Fruit fly (Drosophila melanogaster) whole organism, prepupa: ENCODE results near the gene DIP2.

Source experiments
- CG10631 ChIP-seq: fragments of 200-800 bp; sonication (Bioruptor generic); optimal IDR thresholded peaks from 2 replicates; lab custom pipeline; 2016; ENCODE audit warnings: missing biosample characterization, missing genetic modification characterization
- CG10669 ChIP-seq: fragments of 200-800 bp; sonication (Bioruptor generic); optimal IDR thresholded peaks from 3 replicates; lab custom pipeline; 2018; ENCODE audit warnings: missing biosample characterization, mild to moderate bottlenecking, missing genetic modification characterization, moderate library complexity
- CG11294 ChIP-seq: fragments of 200-800 bp; sonication (Bioruptor generic); IDR thresholded peaks from 2 replicates; pipeline ENCODE4 v1.3.6; 2022; ENCODE audit warnings: missing biosample characterization, missing genetic modification characterization
- CG11762 ChIP-seq: fragments of 200-800 bp; sonication (Bioruptor generic); optimal IDR thresholded peaks from 3 replicates; lab custom pipeline; 2016; ENCODE audit warnings: missing biosample characterization, missing genetic modification characterization; ENCODE audit not compliant: insufficient read depth
- CG11902 ChIP-seq: fragments of 200-800 bp; sonication (Bioruptor generic); optimal IDR thresholded peaks from 3 replicates; lab custom pipeline; 2016; ENCODE audit warnings: missing biosample characterization, missing genetic modification characterization
- CG15336 ChIP-seq: fragments of 200-800 bp; sonication (Bioruptor generic); IDR thresholded peaks from 2 replicates; pipeline ENCODE4 v1.3.6; 2022; ENCODE audit warnings: missing biosample characterization, missing genetic modification characterization
- CG1621 ChIP-seq: fragments of 200-800 bp; sonication (Bioruptor generic); optimal IDR thresholded peaks from 3 replicates; lab custom pipeline; 2018; ENCODE audit warnings: missing biosample characterization, mild to moderate bottlenecking, missing genetic modification characterization
- CG16779 ChIP-seq: fragments of 200-800 bp; sonication (Bioruptor generic); optimal IDR thresholded peaks from 3 replicates; lab custom pipeline; 2017; ENCODE audit warnings: missing biosample characterization, mild to moderate bottlenecking, missing genetic modification characterization
- CG3032 ChIP-seq: fragments of 200-800 bp; optimal IDR thresholded peaks from 2 replicates; lab custom pipeline; 2019; ENCODE audit warnings: missing biosample characterization, mild to moderate bottlenecking, missing genetic modification characterization, moderate library complexity
- CG31627 ChIP-seq: fragments of 200-800 bp; sonication (Bioruptor generic); optimal IDR thresholded peaks from 3 replicates; lab custom pipeline; 2016; ENCODE audit warnings: missing biosample characterization, missing genetic modification characterization
- CG32006 ChIP-seq: fragments of 200-800 bp; sonication (Bioruptor generic); optimal IDR thresholded peaks from 3 replicates; lab custom pipeline; 2017; ENCODE audit warnings: missing biosample characterization, mild to moderate bottlenecking, missing genetic modification characterization
- CG34406 ChIP-seq: fragments of 200-800 bp; sonication (Bioruptor generic); optimal IDR thresholded peaks from 3 replicates; lab custom pipeline; 2016; ENCODE audit warnings: missing biosample characterization, missing genetic modification characterization
- CG3919 ChIP-seq: fragments of 200-800 bp; sonication (Bioruptor generic); optimal IDR thresholded peaks from 3 replicates; lab custom pipeline; 2016; ENCODE audit warnings: missing biosample characterization, missing genetic modification characterization
- CG4318 ChIP-seq: fragments of 200-800 bp; sonication (Bioruptor generic); optimal IDR thresholded peaks from 3 replicates; lab custom pipeline; 2017; ENCODE audit warnings: missing biosample characterization, mild to moderate bottlenecking, missing genetic modification characterization
- CG6163 ChIP-seq: fragments of 200-800 bp; sonication (Bioruptor generic); IDR thresholded peaks from 3 replicates; pipeline ENCODE4 v1.3.6; 2022; ENCODE audit warnings: missing biosample characterization, missing genetic modification characterization
- CG6792 ChIP-seq: fragments of 200-800 bp; sonication (Bioruptor generic); optimal IDR thresholded peaks from 3 replicates; lab custom pipeline; 2016; ENCODE audit warnings: missing biosample characterization, missing genetic modification characterization
- CG6854 ChIP-seq: fragments of 200-800 bp; sonication (Bioruptor generic); optimal IDR thresholded peaks from 2 replicates; lab custom pipeline; 2017; ENCODE audit warnings: missing biosample characterization, mild to moderate bottlenecking, missing genetic modification characterization
- CG7368 ChIP-seq: fragments of 200-800 bp; sonication (Bioruptor generic); optimal IDR thresholded peaks from 3 replicates; lab custom pipeline; 2016; ENCODE audit warnings: missing biosample characterization, missing genetic modification characterization
- CG8119 ChIP-seq: fragments of 200-800 bp; sonication (Bioruptor generic); IDR thresholded peaks from 3 replicates; pipeline ENCODE4 v1.3.6; 2022; ENCODE audit warnings: missing biosample characterization, missing genetic modification characterization
- CG8319 ChIP-seq: fragments of 200-800 bp; sonication (Bioruptor generic); optimal IDR thresholded peaks from 3 replicates; lab custom pipeline; 2016; ENCODE audit warnings: missing biosample characterization, missing genetic modification characterization
- CG9139 ChIP-seq: fragments of 200-800 bp; sonication (Bioruptor generic); optimal IDR thresholded peaks from 3 replicates; lab custom pipeline; 2017; ENCODE audit warnings: missing biosample characterization, mild to moderate bottlenecking, missing genetic modification characterization
- Eip75B ChIP-seq: fragments of 200-800 bp; sonication (Bioruptor generic); optimal IDR thresholded peaks from 3 replicates; lab custom pipeline; 2016; ENCODE audit warnings: missing biosample characterization, missing genetic modification characterization
- Eip93F ChIP-seq: fragments of 200-800 bp; sonication (Bioruptor generic); optimal IDR thresholded peaks from 2 replicates; lab custom pipeline; 2016; ENCODE audit warnings: missing biosample characterization, mild to moderate bottlenecking, missing genetic modification characterization
- Gug ChIP-seq: fragments of 200-800 bp; sonication (Bioruptor generic); IDR thresholded peaks from 2 replicates; pipeline ENCODE4 v1.3.6; 2022; ENCODE audit warnings: missing biosample characterization, missing genetic modification characterization
- Hr38 ChIP-seq: sonication (Bioruptor generic); optimal IDR thresholded peaks from 2 replicates; lab custom pipeline; 2016; ENCODE audit warnings: missing biosample characterization, missing genetic modification characterization
- Hr4 ChIP-seq: fragments of 200-800 bp; sonication (Bioruptor generic); optimal IDR thresholded peaks from 3 replicates; lab custom pipeline; 2016; ENCODE audit warnings: missing biosample characterization, missing genetic modification characterization
- Lpt ChIP-seq: fragments of 200-800 bp; sonication (Bioruptor generic); optimal IDR thresholded peaks from 3 replicates; lab custom pipeline; 2016; ENCODE audit warnings: missing biosample characterization, missing genetic modification characterization
- OdsH ChIP-seq: fragments of 200-800 bp; sonication (Bioruptor generic); optimal IDR thresholded peaks from 3 replicates; lab custom pipeline; 2016; ENCODE audit warnings: missing biosample characterization, missing genetic modification characterization
- Smox ChIP-seq: fragments of 200-800 bp; sonication (Bioruptor generic); optimal IDR thresholded peaks from 3 replicates; lab custom pipeline; 2016; ENCODE audit warnings: missing biosample characterization, missing genetic modification characterization
- Sox102F ChIP-seq: fragments of 200-800 bp; sonication (Bioruptor generic); optimal IDR thresholded peaks from 2 replicates; lab custom pipeline; 2016; ENCODE audit warnings: missing biosample characterization, mild to moderate bottlenecking, missing genetic modification characterization
- Sox14 ChIP-seq: fragments of 200-800 bp; sonication (Bioruptor generic); optimal IDR thresholded peaks from 3 replicates; lab custom pipeline; 2016; ENCODE audit warnings: missing biosample characterization, missing genetic modification characterization
- Sox15 ChIP-seq: fragments of 200-800 bp; sonication (Bioruptor generic); optimal IDR thresholded peaks from 3 replicates; lab custom pipeline; 2016; ENCODE audit warnings: missing biosample characterization, missing genetic modification characterization
- achi ChIP-seq: fragments of 200-800 bp; sonication (Bioruptor generic); optimal IDR thresholded peaks from 3 replicates; lab custom pipeline; 2016; ENCODE audit warnings: missing biosample characterization, missing genetic modification characterization
- acj6 ChIP-seq: fragments of 200-800 bp; sonication (Bioruptor generic); optimal IDR thresholded peaks from 3 replicates; lab custom pipeline; 2016; ENCODE audit warnings: missing biosample characterization, missing genetic modification characterization
- cyc ChIP-seq: fragments of 200-800 bp; sonication (Bioruptor generic); optimal IDR thresholded peaks from 3 replicates; lab custom pipeline; 2016; ENCODE audit warnings: missing biosample characterization, missing genetic modification characterization
- dac ChIP-seq: fragments of 200-800 bp; sonication (Bioruptor generic); optimal IDR thresholded peaks from 2 replicates; lab custom pipeline; 2017; ENCODE audit warnings: missing biosample characterization, mild to moderate bottlenecking, missing genetic modification characterization
- dsx ChIP-seq: fragments of 200-800 bp; optimal IDR thresholded peaks from 3 replicates; lab custom pipeline; 2019; ENCODE audit warnings: missing biosample characterization, mild to moderate bottlenecking, missing genetic modification characterization, moderate library complexity; ENCODE audit not compliant: poor library complexity, severe bottlenecking
- esn ChIP-seq: fragments of 200-800 bp; sonication (Bioruptor generic); optimal IDR thresholded peaks from 2 replicates; lab custom pipeline; 2016; ENCODE audit warnings: missing biosample characterization, mild to moderate bottlenecking, missing genetic modification characterization, moderate library complexity
- fd59A ChIP-seq: fragments of 200-800 bp; sonication (Bioruptor generic); optimal IDR thresholded peaks from 2 replicates; lab custom pipeline; 2017; ENCODE audit warnings: missing biosample characterization, mild to moderate bottlenecking, missing genetic modification characterization, missing genetic modification reagents
- fd85E ChIP-seq: fragments of 200-800 bp; sonication (Bioruptor generic); optimal IDR thresholded peaks from 3 replicates; lab custom pipeline; 2016; ENCODE audit warnings: missing biosample characterization, missing genetic modification characterization
- fkh ChIP-seq: fragments of 200-800 bp; sonication (Bioruptor generic); optimal IDR thresholded peaks from 3 replicates; lab custom pipeline; 2017; ENCODE audit warnings: missing biosample characterization, mild to moderate bottlenecking, missing genetic modification characterization, moderate library complexity
- lz ChIP-seq: fragments of 200-800 bp; sonication (Bioruptor generic); optimal IDR thresholded peaks from 3 replicates; lab custom pipeline; 2016; ENCODE audit warnings: missing biosample characterization, missing genetic modification characterization
- net ChIP-seq: fragments of 200-800 bp; sonication (Bioruptor generic); optimal IDR thresholded peaks from 3 replicates; lab custom pipeline; 2016; ENCODE audit warnings: missing biosample characterization, missing genetic modification characterization
- salr ChIP-seq, 2 experiments: fragments of 200-800 bp; sonication (Bioruptor generic); optimal IDR thresholded peaks; 3 replicates each; lab custom pipeline; 2016 to 2018; ENCODE audit warnings: missing biosample characterization in 2 of 2, missing genetic modification characterization in 2 of 2, mild to moderate bottlenecking in 1 of 2
- spab ChIP-seq: fragments of 200-800 bp; sonication (Bioruptor generic); optimal IDR thresholded peaks from 2 replicates; lab custom pipeline; 2017; ENCODE audit warnings: missing biosample characterization, mild to moderate bottlenecking, missing genetic modification characterization, missing genetic modification reagents
- ss ChIP-seq, 2 experiments: fragments of 200-800 bp; sonication (Bioruptor generic); optimal IDR thresholded peaks; 2 replicates in 1 of 2; 3 replicates in 1 of 2; lab custom pipeline; 2017 to 2018; ENCODE audit warnings: mild to moderate bottlenecking in 2 of 2, missing biosample characterization in 2 of 2, missing genetic modification characterization in 2 of 2, moderate library complexity in 1 of 2
- svp ChIP-seq: fragments of 200-800 bp; sonication (Bioruptor generic); peaks from one replicate; lab custom pipeline; 2016; ENCODE audit warnings: missing biosample characterization, missing genetic modification characterization
- vri ChIP-seq: fragments of 200-800 bp; sonication (Bioruptor generic); optimal IDR thresholded peaks from 3 replicates; lab custom pipeline; 2016; ENCODE audit warnings: missing biosample characterization, mild to moderate bottlenecking, missing genetic modification characterization

Gene DIP2

dm6 chr3L:257618-258475 lies at the start of gene DIP2, which contains the start of gene wac:
TSS of gene DIP2 (minus strand) at chr3L:257954.
TSS of gene wac (plus strand) at chr3L:258176.
- TF ChIP-seq fd85E (GFP tag; lab: Kevin White, UChicago) (no peak), CG6792 (GFP tag; lab: Kevin White, UChicago) (no peak), CG11902 (peak; percentile 36), CG7368 (GFP tag; lab: Kevin White, UChicago) (peak; percentile 60), Hr38 (no peak), CG8119 (GFP tag; lab: Robert Waterston, UW) (no peak), Lpt (GFP tag; lab: Kevin White, UChicago) (no peak), Eip75B (no peak), fd59A (GFP tag; lab: Kevin White, UChicago) (no peak), Sox15 (GFP tag; lab: Kevin White, UChicago) (peak; percentile 38), OdsH (GFP tag; lab: Kevin White, UChicago) (no peak), Sox14 (GFP tag; lab: Kevin White, UChicago) (peak; percentile 97), CG34406 (no peak), Smox (no peak), salr (GFP tag; optimal IDR thresholded peaks at IDR 0.05; lab: Kevin White, UChicago) (no peak), dac (GFP tag; lab: Kevin White, UChicago) (no peak), fkh (GFP tag; lab: Kevin White, UChicago) (peak; percentile 68), CG31627 (peak; percentile 80), CG32006 (GFP tag; lab: Kevin White, UChicago) (no peak), CG6163 (GFP tag; lab: Robert Waterston, UW) (no peak), CG8319 (GFP tag; lab: Kevin White, UChicago) (peak; percentile 24), Hr4 (no peak), Gug (no peak), lz (GFP tag; lab: Kevin White, UChicago) (peak; percentile 68), CG10631 (GFP tag; lab: Kevin White, UChicago) (peak; percentile 72), CG11762 (peak; percentile 28), CG9139 (GFP tag; lab: Kevin White, UChicago) (no peak), acj6 (GFP tag; lab: Kevin White, UChicago) (peak; percentile 62), achi (GFP tag; lab: Kevin White, UChicago) (no peak), Sox102F (GFP tag; lab: Kevin White, UChicago) (no peak), CG16779 (tag; lab: Kevin White, UChicago) (no peak), cyc (GFP tag; lab: Kevin White, UChicago) (peak; percentile 64), ss (GFP tag; optimal IDR thresholded peaks at IDR 0.05; lab: Kevin White, UChicago) (no peak), CG6854 (no peak), net (no peak), CG3032 (tag; lab: Kevin White, UChicago) (peak; percentile 41), CG15336 (GFP tag; lab: Robert Waterston, UW) (no peak), vri (GFP tag; lab: Kevin White, UChicago) (peak; percentile 78), CG3919 (GFP tag; lab: Kevin White, UChicago) (no peak), CG10669 (GFP tag; lab: Kevin White, UChicago) (no peak), Eip93F (GFP tag; lab: Kevin White, UChicago) (peak; percentile 43), svp (GFP tag; lab: Kevin White, UChicago) (no peak), CG4318 (GFP tag; lab: Kevin White, UChicago) (no peak), dsx (no peak), CG1621 (tag; lab: Kevin White, UChicago) (no peak), esn (peak; percentile 78), CG11294 (GFP tag; lab: Robert Waterston, UW) (no peak), spab (GFP tag; lab: Kevin White, UChicago) (no peak)
